Fruit fly (Drosophila melanogaster): ENCODE data around the gene Tsp.

The Tsp gene

dm6 chr2L:6673211-6674012 is 35.5 kb downstream of the Tsp start, which contains the start of gene Spn27A (continued):
- TF ChIP-seq da (GFP tag; optimal IDR thresholded peaks at IDR 0.05), result no peak
- peak; percentile 78 for TF ChIP-seq sqz (GFP tag; optimal IDR thresholded peaks at IDR 0.05)
- peak; percentile 53 for TF ChIP-seq CG1529 (GFP tag; optimal IDR thresholded peaks at IDR 0.05)
- TF ChIP-seq CG9215 (GFP tag; IDR thresholded peaks at IDR 0.05), result no peak
- no peak for TF ChIP-seq shn (GFP tag; optimal IDR thresholded peaks at IDR 0.05)
- peak; percentile 71 for TF ChIP-seq Camta (GFP tag; optimal IDR thresholded peaks at IDR 0.05)
- no peak for TF ChIP-seq sd (tag; optimal IDR thresholded peaks at IDR 0.05)
- peak; percentile 80; the same call in 3 of the 4 replicates for TF ChIP-seq chinmo (GFP tag; IDR thresholded peaks at IDR 0.05; ENCODE audit: partially characterized antibody)
- no peak for TF ChIP-seq cas (GFP tag; IDR thresholded peaks at IDR 0.05)
- TF ChIP-seq CG17359 (tag; optimal IDR thresholded peaks at IDR 0.05), result peak; percentile 70
- TF ChIP-seq ewg (GFP tag; optimal IDR thresholded peaks at IDR 0.05), result peak; percentile 33
- TF ChIP-seq CG8944 (GFP tag; optimal IDR thresholded peaks at IDR 0.05), result peak; percentile 0
- TF ChIP-seq CG12299 (tag; optimal IDR thresholded peaks at IDR 0.05), result peak; percentile 52
- peak; percentile 95 for TF ChIP-seq CG10267 (tag; optimal IDR thresholded peaks at IDR 0.05)
- TF ChIP-seq CG12236 (GFP tag; optimal IDR thresholded peaks at IDR 0.05), result no peak
- peak; percentile 74 for TF ChIP-seq CG2678 (tag; optimal IDR thresholded peaks at IDR 0.05)
- peak; percentile 65 for TF ChIP-seq CG13624 (GFP tag; optimal IDR thresholded peaks at IDR 0.05)
- peak; percentile 46 for TF ChIP-seq Fer1 (GFP tag; optimal IDR thresholded peaks at IDR 0.05)
- no peak for TF ChIP-seq GATAe (GFP tag; conservative IDR thresholded peaks at IDR 0.05)
- TF ChIP-seq CG6854 (GFP tag; optimal IDR thresholded peaks at IDR 0.05), result no peak
- peak; percentile 37; the same call in 2 of the 3 replicates for TF ChIP-seq CG34224 (GFP tag; IDR thresholded peaks at IDR 0.05; ENCODE audit: partially characterized antibody)
- peak; percentile 66 for TF ChIP-seq CG2875 (GFP tag; optimal IDR thresholded peaks at IDR 0.05)
- no peak for TF ChIP-seq unc-4 (GFP tag; IDR thresholded peaks at IDR 0.05; ENCODE audit: partially characterized antibody)
- peak; percentile 59 for TF ChIP-seq bab2 (GFP tag; optimal IDR thresholded peaks at IDR 0.05)
- peak; percentile 70 for TF ChIP-seq HLH54F (GFP tag; optimal IDR thresholded peaks at IDR 0.05)
- TF ChIP-seq Hr3 (GFP tag; optimal IDR thresholded peaks at IDR 0.05), result peak; percentile 38
- peak; percentile 10 for TF ChIP-seq Bteb2 (GFP tag; optimal IDR thresholded peaks at IDR 0.05)
- TF ChIP-seq wdn (GFP tag; IDR thresholded peaks at IDR 0.05), result no peak
- TF ChIP-seq Vsx1 (GFP tag; optimal IDR thresholded peaks at IDR 0.05), result no peak
- TF ChIP-seq peb (GFP tag; IDR thresholded peaks at IDR 0.05), result no peak
- no peak for TF ChIP-seq bowl (GFP tag; IDR thresholded peaks at IDR 0.05)
- no peak for TF ChIP-seq Hmx (GFP tag; optimal IDR thresholded peaks at IDR 0.05)
- no peak for TF ChIP-seq br (optimal IDR thresholded peaks at IDR 0.05)
- peak; percentile 56 for TF ChIP-seq CG15514 (GFP tag; optimal IDR thresholded peaks at IDR 0.05)
- no peak for TF ChIP-seq CG10321 (GFP tag; IDR thresholded peaks at IDR 0.05)
- TF ChIP-seq CG16863 (GFP tag; optimal IDR thresholded peaks at IDR 0.05), result peak; percentile 52
- peak; percentile 29 for TF ChIP-seq Fer2 (tag; optimal IDR thresholded peaks at IDR 0.05)
- TF ChIP-seq ken (GFP tag; IDR thresholded peaks at IDR 0.05), result peak; percentile 50; the same call in 2 of the 3 replicates
- TF ChIP-seq Dfd (GFP tag; optimal IDR thresholded peaks at IDR 0.05), result no peak
- peak; percentile 63 for TF ChIP-seq CG9797 (GFP tag; optimal IDR thresholded peaks at IDR 0.05)
- peak; percentile 47 for TF ChIP-seq CG1792 (GFP tag; optimal IDR thresholded peaks at IDR 0.05)
- no peak for TF ChIP-seq CG16815 (GFP tag; optimal IDR thresholded peaks at IDR 0.05)
- peak; percentile 51 for TF ChIP-seq Sry-δ (GFP tag; optimal IDR thresholded peaks at IDR 0.05)
- peak; percentile 55 for TF ChIP-seq CG7786 (GFP tag; optimal IDR thresholded peaks at IDR 0.05)
- TF ChIP-seq Awh (GFP tag; IDR thresholded peaks at IDR 0.05), result peak; percentile 41; the same call in 1 of the 2 replicates
- TF ChIP-seq CG11085 (GFP tag; IDR thresholded peaks at IDR 0.05), result no peak
- no peak for TF ChIP-seq CG13123 (GFP tag; optimal IDR thresholded peaks at IDR 0.05)
- peak; percentile 51 for TF ChIP-seq jing (GFP tag; optimal IDR thresholded peaks at IDR 0.05)
- no peak for TF ChIP-seq CG43689 (GFP tag; IDR thresholded peaks at IDR 0.05)
- TF ChIP-seq tx (GFP tag; optimal IDR thresholded peaks at IDR 0.05), result peak; percentile 51
